Worm (Caenorhabditis elegans) whole organism, dauer: Measurements from ENCODE around the gene ugt-1.

Experiments used
- unc-62 ChIP-seq: sonication (generic microtip); optimal IDR thresholded peaks from 2 replicates; lab custom pipeline; 2017; ENCODE audit warnings: missing biosample characterization, missing genetic modification reagents, missing genetic modification characterization

ugt-1 gene

ce11 chrV:10432607-10433006 lies 37.1 kb downstream of the ugt-1 start:
- TF ChIP-seq unc-62 (GFP tag; lab: Kevin White, UChicago), result no peak

- TF ChIP-seq unc-62 (GFP tag; lab: Kevin White, UChicago), result no peak
Measured at ce11 chrV:10433721-10434120, 38.3 kb downstream of the ugt-1 start, which contains the start of gene Y32F6A.4. Gene Y32F6A.4, minus strand, starts transcription at chrV:10434067.

- no peak for TF ChIP-seq unc-62 (GFP tag; lab: Kevin White, UChicago)
Measured at ce11 chrV:10435198-10435597, 39.7 kb downstream of the ugt-1 start.

- TF ChIP-seq unc-62 (GFP tag; lab: Kevin White, UChicago), result no peak
Measured at ce11 chrV:10436612-10437011, 41.1 kb downstream of the ugt-1 start, which contains the start of gene set-22. Gene set-22, plus strand, starts transcription at chrV:10436912.

- no peak for TF ChIP-seq unc-62 (GFP tag; lab: Kevin White, UChicago)
Measured at ce11 chrV:10440723-10441122, 45.3 kb downstream of the ugt-1 start, which contains the start of gene snf-10. Gene snf-10, minus strand, starts transcription at chrV:10440823.

ce11 chrV:10441135-10442024 lies 45.9 kb downstream of the ugt-1 start, which contains the start of gene pap-1:
Gene pap-1, plus strand, starts transcription at chrV:10441974.
- TF ChIP-seq unc-62 (GFP tag; lab: Kevin White, UChicago), result no peak
